Worm (Caenorhabditis elegans) whole organism, young adult: ENCODE measurements around the gene D2023.3.

Experiments used
- F10E7.11 ChIP-seq: sonication (generic microtip); optimal IDR thresholded peaks from 2 replicates; lab custom pipeline; 2017; ENCODE audit warnings: mild to moderate bottlenecking, missing genetic modification characterization, moderate library complexity, missing compliant biosample characterization
- F33H1.4 ChIP-seq: fragments of 200-800 bp; sonication (Bioruptor generic); IDR thresholded peaks from 2 replicates; pipeline ENCODE4 v1.3.6; 2022; ENCODE audit warnings: missing genetic modification reagents, missing genetic modification characterization, missing compliant biosample characterization
- F49E8.2 ChIP-seq: sonication (generic microtip); optimal IDR thresholded peaks from 3 replicates; lab custom pipeline; 2017; ENCODE audit warnings: missing genetic modification characterization, mild to moderate bottlenecking, missing compliant biosample characterization, antibody characterized with exemption, moderate library complexity; ENCODE audit not compliant: insufficient read depth
- F55B11.4 ChIP-seq: sonication (generic microtip); optimal IDR thresholded peaks from 2 replicates; lab custom pipeline; 2016; ENCODE audit warnings: missing compliant biosample characterization, missing genetic modification characterization, borderline replicate concordance; ENCODE audit not compliant: insufficient read depth
- F57C9.4 ChIP-seq: sonication (generic microtip); optimal IDR thresholded peaks from 2 replicates; lab custom pipeline; 2017; ENCODE audit warnings: mild to moderate bottlenecking, missing genetic modification characterization, missing compliant biosample characterization
- K11D2.4 ChIP-seq: fragments of 200-800 bp; sonication (Bioruptor generic); IDR thresholded peaks from 2 replicates; pipeline ENCODE4 v1.3.6; 2022; ENCODE audit warnings: missing genetic modification reagents, missing genetic modification characterization, missing compliant biosample characterization
- K12H6.12 ChIP-seq: fragments of 200-800 bp; sonication (Bioruptor generic); optimal IDR thresholded peaks from 2 replicates; lab custom pipeline; 2018; ENCODE audit warnings: mild to moderate bottlenecking, missing genetic modification characterization, missing compliant biosample characterization
- Y53F4B.3 ChIP-seq: fragments of 200-800 bp; sonication (Bioruptor generic); IDR thresholded peaks from 2 replicates; pipeline ENCODE4 v1.3.6; 2022; ENCODE audit warnings: missing genetic modification reagents, missing genetic modification characterization, missing compliant biosample characterization
- Y56A3A.18 ChIP-seq: fragments of 200-800 bp; sonication (Bioruptor generic); IDR thresholded peaks from 2 replicates; pipeline ENCODE4 v1.3.6; 2022; ENCODE audit warnings: missing genetic modification reagents, missing genetic modification characterization, missing compliant biosample characterization
- Y79H2A.3 ChIP-seq: fragments of 200-800 bp; sonication (Bioruptor generic); conservative IDR thresholded peaks from 2 replicates; pipeline ENCODE4 v1.3.6; 2022; ENCODE audit warnings: missing genetic modification reagents, missing genetic modification characterization, missing compliant biosample characterization
- Y95B8A.8 ChIP-seq: fragments of 200-800 bp; sonication (Bioruptor generic); IDR thresholded peaks from 2 replicates; pipeline ENCODE4 v1.3.6; 2022; ENCODE audit warnings: missing genetic modification reagents, missing genetic modification characterization, missing compliant biosample characterization
- akir-1 ChIP-seq: fragments of 200-800 bp; sonication (Bioruptor generic); optimal IDR thresholded peaks from 2 replicates; lab custom pipeline; 2018; ENCODE audit warnings: mild to moderate bottlenecking, missing genetic modification characterization, moderate library complexity, missing compliant biosample characterization
- athp-1 ChIP-seq: sonication (generic microtip); optimal IDR thresholded peaks from 2 replicates; lab custom pipeline; 2017; ENCODE audit warnings: mild to moderate bottlenecking, missing genetic modification characterization, missing compliant biosample characterization
- attf-3 ChIP-seq: fragments of 200-800 bp; sonication (Bioruptor generic); conservative IDR thresholded peaks from 2 replicates; pipeline ENCODE4 v1.3.6; 2022; ENCODE audit warnings: missing genetic modification reagents, missing genetic modification characterization, missing compliant biosample characterization
- attf-5 ChIP-seq: fragments of 200-800 bp; sonication (Bioruptor generic); optimal IDR thresholded peaks from 2 replicates; lab custom pipeline; 2018; ENCODE audit warnings: mild to moderate bottlenecking, missing genetic modification characterization, missing compliant biosample characterization
- attf-6 ChIP-seq: fragments of 200-800 bp; sonication (Bioruptor generic); IDR thresholded peaks from 2 replicates; pipeline ENCODE4 v1.3.6; 2022; ENCODE audit warnings: missing genetic modification reagents, missing genetic modification characterization, missing compliant biosample characterization
- bed-1 ChIP-seq: fragments of 200-800 bp; sonication (Bioruptor generic); IDR thresholded peaks from 2 replicates; pipeline ENCODE4 v1.3.6; 2022; ENCODE audit warnings: missing genetic modification reagents, missing genetic modification characterization, missing compliant biosample characterization
- ccch-3 ChIP-seq: fragments of 200-800 bp; sonication (Bioruptor generic); optimal IDR thresholded peaks from 2 replicates; lab custom pipeline; 2018; ENCODE audit warnings: mild to moderate bottlenecking, missing genetic modification characterization, missing compliant biosample characterization
- ceh-100 ChIP-seq: fragments of 200-800 bp; sonication (Bioruptor generic); IDR thresholded peaks from 2 replicates; pipeline ENCODE4 v1.3.6; 2022; ENCODE audit warnings: missing genetic modification reagents, missing genetic modification characterization, missing compliant biosample characterization
- ceh-58 ChIP-seq: fragments of 200-800 bp; sonication (Bioruptor generic); IDR thresholded peaks from 2 replicates; pipeline ENCODE4 v1.3.6; 2022; ENCODE audit warnings: missing genetic modification characterization, missing compliant biosample characterization
- dox-1 ChIP-seq: fragments of 200-800 bp; sonication (Bioruptor generic); IDR thresholded peaks from 2 replicates; pipeline ENCODE4 v1.3.6; 2022; ENCODE audit warnings: missing genetic modification reagents, missing genetic modification characterization, missing compliant biosample characterization
- dpl-1 ChIP-seq: fragments of 150-350 bp; optimal IDR thresholded peaks from 2 replicates; lab custom pipeline; 2014; ENCODE audit warnings: missing biosample characterization, missing genetic modification reagents, missing genetic modification characterization
- egl-44 ChIP-seq: fragments of 200-800 bp; sonication (Bioruptor generic); IDR thresholded peaks from 2 replicates; pipeline ENCODE4 v1.3.6; 2022; ENCODE audit warnings: missing genetic modification reagents, missing genetic modification characterization, missing compliant biosample characterization
- ets-4 ChIP-seq: fragments of 200-800 bp; sonication (Bioruptor generic); optimal IDR thresholded peaks from 2 replicates; lab custom pipeline; 2018; ENCODE audit warnings: mild to moderate bottlenecking, missing genetic modification characterization, missing compliant biosample characterization
- fkh-3 ChIP-seq: sonication (generic microtip); optimal IDR thresholded peaks from 2 replicates; lab custom pipeline; 2016; ENCODE audit warnings: mild to moderate bottlenecking, missing genetic modification characterization, missing compliant biosample characterization
- him-1 ChIP-seq: sonication (generic microtip); optimal IDR thresholded peaks from 2 replicates; lab custom pipeline; 2016; ENCODE audit warnings: missing genotype, missing genetic modification reagents, missing genetic modification characterization, missing compliant biosample characterization
- hmg-1.2 ChIP-seq: fragments of 200-800 bp; sonication (Bioruptor generic); IDR thresholded peaks from 2 replicates; pipeline ENCODE4 v1.3.6; 2022; ENCODE audit warnings: missing genetic modification reagents, missing genetic modification characterization, missing compliant biosample characterization
- hrde-1 ChIP-seq: sonication (generic microtip); optimal IDR thresholded peaks from 2 replicates; lab custom pipeline; 2016; ENCODE audit warnings: missing genetic modification characterization, mild to moderate bottlenecking, missing compliant biosample characterization, moderate library complexity, missing genotype, missing genetic modification reagents, borderline replicate concordance
- let-607 ChIP-seq, 2 experiments: fragments of 200-800 bp in 1 of 2; sonication (Bioruptor generic) in 1 of 2; sonication (generic microtip) in 1 of 2; optimal IDR thresholded peaks; 2 replicates each; lab custom pipeline; 2016 to 2018; ENCODE audit warnings: mild to moderate bottlenecking in 2 of 2, missing compliant biosample characterization in 2 of 2, missing genetic modification characterization in 2 of 2, moderate library complexity in 2 of 2, missing genotype in 1 of 2
- lin-26 ChIP-seq: fragments of 200-800 bp; sonication (Bioruptor generic); IDR thresholded peaks from 2 replicates; pipeline ENCODE4 v1.3.6; 2022; ENCODE audit warnings: missing genetic modification reagents, missing genetic modification characterization, missing compliant biosample characterization
- mes-4 ChIP-seq: sonication (generic microtip); optimal IDR thresholded peaks from 2 replicates; lab custom pipeline; 2016; ENCODE audit warnings: missing genotype, missing genetic modification characterization, missing compliant biosample characterization
- mxl-1 ChIP-seq: sonication (generic microtip); optimal IDR thresholded peaks from 2 replicates; lab custom pipeline; 2016; ENCODE audit warnings: missing genetic modification characterization, missing compliant biosample characterization
- nfyb-1 ChIP-seq: fragments of 200-800 bp; sonication (Bioruptor generic); IDR thresholded peaks from 2 replicates; pipeline ENCODE4 v1.3.6; 2022; ENCODE audit warnings: missing genetic modification reagents, missing genetic modification characterization, missing compliant biosample characterization
- nhr-80 ChIP-seq: sonication (generic microtip); optimal IDR thresholded peaks from 2 replicates; lab custom pipeline; 2016; ENCODE audit warnings: missing genetic modification characterization, missing compliant biosample characterization
- nhr-90 ChIP-seq: sonication (generic microtip); optimal IDR thresholded peaks from 2 replicates; lab custom pipeline; 2016; ENCODE audit warnings: missing genotype, mild to moderate bottlenecking, missing genetic modification characterization, missing compliant biosample characterization
- repo-1 ChIP-seq: sonication (generic microtip); optimal IDR thresholded peaks from 2 replicates; lab custom pipeline; 2017; ENCODE audit warnings: mild to moderate bottlenecking, missing genetic modification characterization, missing compliant biosample characterization
- sdz-38 ChIP-seq: sonication (generic microtip); optimal IDR thresholded peaks from 2 replicates; lab custom pipeline; 2016; ENCODE audit warnings: missing genotype, missing genetic modification characterization, missing compliant biosample characterization
- sea-2 ChIP-seq: fragments of 200-800 bp; sonication (Bioruptor generic); IDR thresholded peaks from 2 replicates; pipeline ENCODE4 v1.3.6; 2022; ENCODE audit warnings: missing genetic modification characterization, missing compliant biosample characterization
- snpc-3.4 ChIP-seq: sonication (generic microtip); optimal IDR thresholded peaks from 2 replicates; lab custom pipeline; 2017; ENCODE audit warnings: missing genetic modification characterization, mild to moderate bottlenecking, missing compliant biosample characterization, antibody characterized with exemption, moderate library complexity, missing genotype, missing genetic modification reagents
- somi-1 ChIP-seq: fragments of 200-800 bp; sonication (Bioruptor generic); optimal IDR thresholded peaks from 2 replicates; lab custom pipeline; 2018; ENCODE audit warnings: mild to moderate bottlenecking, missing genetic modification characterization, missing compliant biosample characterization
- sptf-2 ChIP-seq: fragments of 200-800 bp; sonication (Bioruptor generic); optimal IDR thresholded peaks from 2 replicates; lab custom pipeline; 2018; ENCODE audit warnings: mild to moderate bottlenecking, missing genetic modification characterization, missing compliant biosample characterization
- tbp1 ChIP-seq: fragments of 200-800 bp; sonication (Bioruptor generic); optimal IDR thresholded peaks from 2 replicates; lab custom pipeline; 2018; ENCODE audit warnings: mild to moderate bottlenecking, missing genetic modification characterization, missing compliant biosample characterization
- unc-130 ChIP-seq: sonication (generic microtip); optimal IDR thresholded peaks from 2 replicates; lab custom pipeline; 2016; ENCODE audit warnings: missing genetic modification reagents, missing genetic modification characterization, missing compliant biosample characterization
- zim-3 ChIP-seq: sonication (generic microtip); optimal IDR thresholded peaks from 2 replicates; lab custom pipeline; 2017; ENCODE audit warnings: mild to moderate bottlenecking, missing genetic modification characterization, moderate library complexity, missing compliant biosample characterization
- ztf-18 ChIP-seq: sonication (generic microtip); optimal IDR thresholded peaks from 2 replicates; lab custom pipeline; 2016; ENCODE audit warnings: missing genotype, mild to moderate bottlenecking, missing genetic modification characterization, missing compliant biosample characterization
- ztf-28 ChIP-seq: fragments of 200-800 bp; sonication (Bioruptor generic); IDR thresholded peaks from 2 replicates; pipeline ENCODE4 v1.3.6; 2022; ENCODE audit warnings: missing genetic modification reagents, missing genetic modification characterization, missing compliant biosample characterization
- ztf-3 ChIP-seq: fragments of 200-800 bp; sonication (Bioruptor generic); optimal IDR thresholded peaks from 2 replicates; lab custom pipeline; 2018; ENCODE audit warnings: mild to moderate bottlenecking, missing genetic modification characterization, missing compliant biosample characterization

D2023.3 gene

ce11 chrV:11779310-11779709, 32.5 kb downstream of the D2023.3 start:
- TF ChIP-seq ztf-3 (GFP tag; lab: Kevin White, UChicago) (no peak), nhr-90 (tag; lab: Kevin White, UChicago) (no peak), ets-4 (no peak), him-1 (tag; lab: Kevin White, UChicago) (no peak), K12H6.12 (tag; lab: Kevin White, UChicago) (no peak), mes-4 (tag; lab: Kevin White, UChicago) (no peak), bed-1 (GFP tag; lab: Robert Waterston, UW) (no peak), sdz-38 (tag; lab: Kevin White, UChicago) (no peak), akir-1 (GFP tag; lab: Kevin White, UChicago) (no peak), F33H1.4 (GFP tag; lab: Robert Waterston, UW) (no peak), mxl-1 (tag; lab: Kevin White, UChicago) (no peak), Y79H2A.3 (GFP tag; lab: Robert Waterston, UW) (no peak), attf-3 (GFP tag; lab: Robert Waterston, UW) (no peak), attf-5 (GFP tag; lab: Kevin White, UChicago) (no peak), sea-2 (GFP tag; lab: Robert Waterston, UW) (no peak), unc-130 (GFP tag; lab: Kevin White, UChicago) (no peak), Y56A3A.18 (GFP tag; lab: Robert Waterston, UW) (no peak)

- TF ChIP-seq snpc-3.4 (tag; lab: Kevin White, UChicago) = no peak
- no peak for TF ChIP-seq sptf-2 (GFP tag; lab: Kevin White, UChicago)
- TF ChIP-seq let-607 (tag; optimal IDR thresholded peaks at IDR 0.05; lab: Kevin White, UChicago) = peak in 1 of 2 experiments; percentile 24
- no peak for TF ChIP-seq fkh-3 (tag; lab: Kevin White, UChicago)
- TF ChIP-seq dox-1 = no peak
- TF ChIP-seq nhr-80 (tag; lab: Kevin White, UChicago) = peak; percentile 72
- no peak for TF ChIP-seq Y79H2A.3 (GFP tag; lab: Robert Waterston, UW)
- no peak for TF ChIP-seq mes-4 (tag; lab: Kevin White, UChicago)
- no peak for TF ChIP-seq ceh-58 (GFP tag; lab: Robert Waterston, UW)
- peak; percentile 12 for TF ChIP-seq tbp1 (GFP tag; lab: Kevin White, UChicago)
- no peak for TF ChIP-seq nfyb-1 (GFP tag; lab: Robert Waterston, UW)
- no peak for TF ChIP-seq hrde-1 (tag; lab: Kevin White, UChicago)
- peak; percentile 40 for TF ChIP-seq somi-1 (GFP tag; lab: Kevin White, UChicago)
- TF ChIP-seq him-1 (tag; lab: Kevin White, UChicago) = no peak
- TF ChIP-seq F55B11.4 (tag; lab: Kevin White, UChicago) = no peak
- no peak for TF ChIP-seq dpl-1 (GFP tag; lab: Kevin White, UChicago)
- no peak for TF ChIP-seq F10E7.11
- TF ChIP-seq ceh-100 (GFP tag; lab: Robert Waterston, UW) = no peak
- TF ChIP-seq K11D2.4 = no peak
Observed at ce11 chrV:11777846-11778245, 34.0 kb downstream of the D2023.3 start.

- no peak for TF ChIP-seq repo-1 (tag; lab: Kevin White, UChicago)
- no peak for TF ChIP-seq attf-6
- no peak for TF ChIP-seq athp-1
- TF ChIP-seq ztf-18 (tag; lab: Kevin White, UChicago) = no peak
- no peak for TF ChIP-seq F49E8.2 (tag; lab: Kevin White, UChicago)
- no peak for TF ChIP-seq egl-44 (GFP tag; lab: Robert Waterston, UW)
- no peak for TF ChIP-seq akir-1 (GFP tag; lab: Kevin White, UChicago)
- TF ChIP-seq zim-3 = no peak
- TF ChIP-seq F57C9.4 = no peak
- no peak for TF ChIP-seq Y53F4B.3
- TF ChIP-seq ccch-3 (GFP tag; lab: Kevin White, UChicago) = no peak
- no peak for TF ChIP-seq lin-26 (GFP tag; lab: Robert Waterston, UW)
- no peak for TF ChIP-seq sea-2 (GFP tag; lab: Robert Waterston, UW)
- no peak for TF ChIP-seq hmg-1.2 (GFP tag; lab: Robert Waterston, UW)
- TF ChIP-seq ztf-28 (GFP tag; lab: Robert Waterston, UW) = no peak
- no peak for TF ChIP-seq Y95B8A.8 (GFP tag; lab: Robert Waterston, UW)
- TF ChIP-seq F55B11.4 (tag; lab: Kevin White, UChicago) = no peak
Observed at ce11 chrV:11776538-11776937, 35.3 kb downstream of the D2023.3 start, which contains the start of gene F55A11.6. F55A11.6 (plus strand) TSS chrV:11776838.
